Fruit fly (Drosophila melanogaster) whole organism, pupa: ENCODE results near the gene Bsg.

Experiments
- CG17806 ChIP-seq: fragments of 200-800 bp; sonication (Bioruptor generic); optimal IDR thresholded peaks from 2 replicates; lab custom pipeline; 2018; ENCODE audit warnings: missing biosample characterization, mild to moderate bottlenecking, missing genetic modification characterization, moderate library complexity
- CG32121 ChIP-seq: fragments of 200-800 bp; sonication (Bioruptor generic); IDR thresholded peaks from 2 replicates; pipeline ENCODE4 v1.3.6; 2022; ENCODE audit warnings: missing biosample characterization, missing genetic modification characterization
- EcR ChIP-seq: fragments of 200-800 bp; sonication (Bioruptor generic); optimal IDR thresholded peaks from 3 replicates; lab custom pipeline; 2019; ENCODE audit warnings: missing biosample characterization, missing genetic modification characterization, mild to moderate bottlenecking, moderate library complexity, missing genetic modification reagents
- Ets98B ChIP-seq: fragments of 200-800 bp; sonication (Bioruptor generic); IDR thresholded peaks from 2 replicates; pipeline ENCODE4 v1.3.6; 2022; ENCODE audit warnings: missing biosample characterization, missing genetic modification characterization

DNA sequence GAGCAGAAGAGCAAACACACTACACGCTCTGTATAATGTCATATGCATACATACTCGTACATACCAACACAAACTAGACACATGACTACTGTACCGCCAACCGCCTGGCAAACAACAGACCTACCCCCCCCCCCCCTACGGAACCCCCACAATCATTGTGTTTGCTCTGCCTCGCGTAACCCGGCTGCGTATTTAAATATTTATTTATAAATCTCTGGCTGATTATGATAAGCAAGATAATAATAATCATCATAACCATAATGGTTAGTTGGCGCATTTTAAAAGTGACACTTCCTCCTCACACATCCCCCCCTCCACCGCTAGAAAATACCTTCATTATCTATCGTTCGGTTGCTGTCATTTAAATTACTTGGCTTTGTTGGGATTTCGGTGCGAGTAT, 14.2 kb downstream of the Bsg start:
- TF ChIP-seq EcR = no peak
- TF ChIP-seq Ets98B (GFP tag; lab: Robert Waterston, UW) = no peak; the same call in 1 of the 2 replicates
- TF ChIP-seq CG32121 (GFP tag; lab: Robert Waterston, UW) = no peak
- TF ChIP-seq CG17806 (tag; lab: Kevin White, UChicago) = no peak
